Worm (Caenorhabditis elegans): Measurements from ENCODE around the gene nhr-179.

DNA sequence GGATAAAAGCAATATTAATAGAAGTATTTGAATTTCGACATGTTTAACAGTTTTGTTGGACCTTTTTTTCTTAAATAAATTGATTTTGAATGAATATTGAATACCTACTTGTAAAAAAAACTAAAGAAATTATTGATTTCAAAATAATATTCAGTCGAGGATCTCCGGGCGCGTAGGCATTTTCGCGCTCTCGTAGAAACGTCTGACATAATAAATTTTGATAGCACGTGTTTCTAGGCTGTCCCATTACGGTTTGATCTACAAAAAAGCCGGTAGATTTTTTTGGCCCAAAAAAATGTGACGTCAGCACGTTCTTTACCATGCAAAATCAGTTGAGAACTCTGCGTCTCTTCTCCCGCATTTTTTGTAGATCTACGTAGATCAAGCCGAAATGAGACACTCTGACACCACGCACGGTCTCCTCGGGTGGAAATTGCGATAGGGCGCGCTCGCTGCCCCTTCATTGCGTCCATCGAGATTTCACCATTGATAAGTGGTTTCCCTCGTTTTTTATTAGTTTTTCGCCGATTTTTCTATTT, 24.0 kb downstream of the nhr-179 start:
- TF ChIP-seq unc-62 (GFP tag; optimal IDR thresholded peaks at IDR 0.05 in 1 of 2) (no peak), unc-62 (tag; optimal IDR thresholded peaks at IDR 0.05) (no peak), ceh-82 (tag; optimal IDR thresholded peaks at IDR 0.05) (no peak), nhr-28 (tag; optimal IDR thresholded peaks at IDR 0.05) (no peak), ztf-11 (tag; optimal IDR thresholded peaks at IDR 0.05) (no peak), fos-1 (tag; optimal IDR thresholded peaks at IDR 0.05) (no peak), hlh-11 (tag; optimal IDR thresholded peaks at IDR 0.05) (no peak), nhr-76 (tag; optimal IDR thresholded peaks at IDR 0.05) (no peak), ama-1 (optimal IDR thresholded peaks at IDR 0.05) (no peak), mep-1 (tag; optimal IDR thresholded peaks at IDR 0.05) (no peak), aly-2 (tag; optimal IDR thresholded peaks at IDR 0.05) (no peak), dpl-1 (GFP tag; optimal IDR thresholded peaks at IDR 0.05) (no peak), nhr-102 (tag; optimal IDR thresholded peaks at IDR 0.05) (no peak), nhr-237 (tag; optimal IDR thresholded peaks at IDR 0.05) (no peak), pha-4 (GFP tag; IDR thresholded peaks at IDR 0.05) (no peak), pha-4 (tag; optimal IDR thresholded peaks at IDR 0.05) (no peak)

All from whole organism, L4 larva.